Worm (Caenorhabditis elegans): Measurements from ENCODE around the gene srh-8.

Gene srh-8

ce11 chrV:4047541-4047940 is 42.2 kb downstream of the srh-8 start, which contains the start of gene srh-169:
srh-169 (plus strand) TSS chrV:4047841.
- no peak for TF ChIP-seq unc-86 (tag; optimal IDR thresholded peaks at IDR 0.05)

ce11 chrV:4055025-4055424 is 49.7 kb downstream of the srh-8 start, which contains the start of gene djr-1.2:
djr-1.2 (minus strand) TSS chrV:4055125.
- no peak for TF ChIP-seq unc-3 (GFP tag; conservative IDR thresholded peaks at IDR 0.05)
- no peak for TF ChIP-seq unc-3 (tag; optimal IDR thresholded peaks at IDR 0.05)
- TF ChIP-seq sox-2 (GFP tag; IDR thresholded peaks at IDR 0.05), result no peak
- no peak for TF ChIP-seq fkh-6 (tag; optimal IDR thresholded peaks at IDR 0.05)
- no peak for TF ChIP-seq zip-5 (tag; optimal IDR thresholded peaks at IDR 0.05)
- no peak for TF ChIP-seq C38D4.7 (GFP tag; optimal IDR thresholded peaks at IDR 0.05)
- TF ChIP-seq unc-42 (tag; optimal IDR thresholded peaks at IDR 0.05), result no peak
- TF ChIP-seq sdc-2 (tag; optimal IDR thresholded peaks at IDR 0.05), result no peak

- TF ChIP-seq unc-55 (GFP tag; optimal IDR thresholded peaks at IDR 0.05), result no peak
- TF ChIP-seq C08G9.2 (tag; optimal IDR thresholded peaks at IDR 0.05), result no peak
- TF ChIP-seq pha-2 (tag; optimal IDR thresholded peaks at IDR 0.05), result no peak
- no peak for TF ChIP-seq tbx-2 (tag; optimal IDR thresholded peaks at IDR 0.05)
- TF ChIP-seq ceh-48 (tag; optimal IDR thresholded peaks at IDR 0.05), result no peak
- no peak for TF ChIP-seq ceh-31 (tag; optimal IDR thresholded peaks at IDR 0.05)
- TF ChIP-seq hlh-8 (tag; optimal IDR thresholded peaks at IDR 0.05), result no peak
- no peak for TF ChIP-seq pat-9 (tag; optimal IDR thresholded peaks at IDR 0.05)
- no peak for TF ChIP-seq ceh-18 (tag; optimal IDR thresholded peaks at IDR 0.05)
- no peak for TF ChIP-seq odd-2 (tag; optimal IDR thresholded peaks at IDR 0.05)
- TF ChIP-seq ref-2 (tag; optimal IDR thresholded peaks at IDR 0.05), result no peak
- TF ChIP-seq ceh-6 (GFP tag; optimal IDR thresholded peaks at IDR 0.05), result no peak
- no peak for TF ChIP-seq ceh-45 (GFP tag; IDR thresholded peaks at IDR 0.05)
Measured at ce11 chrV:4056203-4056602, 50.9 kb downstream of the srh-8 start.

Measured in whole organism, late embryonic.